Fruit fly (Drosophila melanogaster) whole organism: ENCODE measurements around the gene Nepl15.

Experiments
- CG8478 ChIP-seq: fragments of >200 bp; optimal IDR thresholded peaks from 2 replicates; lab custom pipeline; 2018; ENCODE audit warnings: inconsistent platforms
- Dll ChIP-seq: fragments of >200 bp; optimal IDR thresholded peaks from 2 replicates; lab custom pipeline; 2017
- EcR ChIP-seq, 2 experiments: fragments of >200 bp; optimal IDR thresholded peaks; 2 replicates each; lab custom pipeline; 2017; ENCODE audit warnings: missing biosample characterization in 2 of 2, missing genetic modification characterization in 2 of 2, missing genetic modification reagents in 2 of 2
- pan ChIP-seq: fragments of >200 bp; optimal IDR thresholded peaks from 2 replicates; lab custom pipeline; 2017
- psq ChIP-seq: fragments of >200 bp; optimal IDR thresholded peaks from 2 replicates; lab custom pipeline; 2017
- usp ChIP-seq: fragments of >200 bp; optimal IDR thresholded peaks from 2 replicates; lab custom pipeline; 2017; ENCODE audit warnings: missing biosample characterization, missing genetic modification characterization, mixed read lengths

The Nepl15 gene

DNA sequence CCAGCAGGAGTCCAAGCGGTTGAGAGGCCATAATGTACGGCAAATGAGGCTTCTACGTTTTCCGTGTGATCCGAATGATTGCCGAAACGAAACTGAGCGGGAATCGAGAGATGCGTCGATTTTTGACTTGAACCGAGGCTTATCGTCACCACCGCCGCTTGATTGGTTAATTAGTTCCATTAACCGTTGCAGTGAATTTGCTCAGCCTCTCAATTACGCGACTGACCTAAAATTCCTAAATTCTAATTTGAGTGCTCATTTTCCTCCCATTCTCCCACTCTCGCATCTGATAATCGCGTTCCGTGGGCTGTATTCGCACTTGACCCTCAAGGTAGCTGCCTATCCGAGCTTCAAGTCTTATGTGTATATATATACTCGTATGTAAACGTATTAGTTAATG lies at the start of gene Nepl15:
Gene Nepl15 (minus strand): TSS at position 101 of the 400 bp plus-strand sequence.
- no peak for TF ChIP-seq psq
- no peak for TF ChIP-seq pan (lab: Kevin White, UChicago)
- TF ChIP-seq CG8478, result no peak
- no peak for TF ChIP-seq usp (GFP tag; lab: Kevin White, UChicago)
- TF ChIP-seq Dll (lab: Kevin White, UChicago), result no peak
- TF ChIP-seq EcR (GFP tag; optimal IDR thresholded peaks at IDR 0.05; lab: Kevin White, UChicago), result no peak

DNA sequence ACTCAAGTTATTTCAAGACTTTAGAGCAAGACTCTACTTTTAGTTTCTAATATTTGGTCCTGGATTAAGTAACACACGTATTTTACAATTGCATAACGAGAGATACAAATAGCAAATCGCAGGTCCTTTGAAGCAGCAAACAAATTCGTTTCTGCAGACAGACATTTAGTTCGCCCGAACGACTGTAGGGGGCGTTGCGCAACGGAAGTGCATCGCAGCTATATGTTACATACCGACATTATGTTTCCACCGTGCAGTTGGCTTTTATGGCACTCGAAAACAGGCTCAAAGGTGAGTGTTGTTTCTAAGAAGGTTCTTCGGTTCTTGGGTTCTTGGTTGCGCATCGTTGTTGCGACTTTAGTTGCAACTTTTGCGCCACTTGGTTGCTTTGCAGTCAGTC lies 44.3 kb upstream of the Nepl15 start:
- TF ChIP-seq pan (lab: Kevin White, UChicago) (no peak), usp (GFP tag; lab: Kevin White, UChicago) (no peak), CG8478 (no peak), EcR (GFP tag; optimal IDR thresholded peaks at IDR 0.05; lab: Kevin White, UChicago) (no peak), Dll (lab: Kevin White, UChicago) (no peak)

DNA sequence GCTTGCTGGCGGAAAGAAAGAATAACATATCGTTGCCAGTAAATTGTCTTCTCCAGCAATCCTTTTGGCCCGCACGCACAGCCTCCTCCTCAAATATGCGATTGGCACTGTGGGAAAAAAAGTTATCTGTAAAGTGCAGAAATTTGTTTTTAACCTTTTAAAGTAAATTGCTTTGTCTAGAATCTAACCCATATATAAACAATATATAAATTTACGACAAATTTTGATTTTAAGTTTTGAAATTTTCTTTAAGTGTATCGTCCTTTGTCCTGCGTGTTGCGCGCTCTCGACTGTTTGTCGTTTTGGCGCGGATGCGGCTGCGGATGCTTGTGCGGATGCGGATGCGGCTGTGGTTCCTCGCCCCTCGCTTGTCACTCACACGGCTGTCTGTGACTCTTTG lies 41.2 kb upstream of the Nepl15 start:
- no peak for TF ChIP-seq pan (lab: Kevin White, UChicago)
- TF ChIP-seq psq, result no peak
- TF ChIP-seq CG8478, result no peak
- no peak for TF ChIP-seq EcR (GFP tag; optimal IDR thresholded peaks at IDR 0.05; lab: Kevin White, UChicago)
- no peak for TF ChIP-seq usp (GFP tag; lab: Kevin White, UChicago)
- TF ChIP-seq Dll (lab: Kevin White, UChicago), result no peak

DNA sequence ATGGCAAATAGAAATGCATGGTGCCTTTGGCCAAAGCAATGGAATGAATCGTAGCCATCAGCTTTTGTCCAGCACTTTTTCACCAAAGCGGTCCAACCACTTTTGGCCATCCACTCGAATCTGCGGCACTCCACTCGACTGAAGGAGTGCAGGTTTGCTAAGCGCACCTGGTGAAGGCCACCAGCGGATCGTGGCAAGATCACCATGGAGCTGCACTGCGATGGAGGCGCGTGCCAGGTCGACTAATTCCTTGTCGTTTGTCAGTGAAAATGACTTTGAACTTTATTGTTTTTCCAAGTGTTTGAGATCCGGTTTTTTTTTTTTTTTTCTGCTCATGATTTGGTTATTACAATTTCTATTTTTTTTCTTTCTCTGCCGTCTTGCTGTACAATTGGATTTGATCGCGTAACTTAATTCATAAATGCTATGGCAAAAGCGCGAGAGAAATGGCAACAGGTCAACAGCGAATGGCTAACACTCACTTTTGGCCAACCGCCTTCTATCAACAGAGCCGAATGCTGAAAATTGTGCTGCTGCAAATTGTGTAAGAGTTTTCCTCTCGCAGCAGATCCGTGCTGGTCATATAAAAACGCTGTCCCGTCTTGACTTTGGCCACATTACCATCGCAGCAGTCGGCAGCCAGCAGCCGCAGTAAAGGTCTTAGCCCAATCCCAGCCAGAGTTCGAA lies 37.8 kb upstream of the Nepl15 start, which contains the start of gene CG7031:
Gene CG7031 (plus strand): TSS at position 637 of the 687 bp plus-strand sequence.
- TF ChIP-seq EcR (GFP tag; optimal IDR thresholded peaks at IDR 0.05; lab: Kevin White, UChicago), result no peak

DNA sequence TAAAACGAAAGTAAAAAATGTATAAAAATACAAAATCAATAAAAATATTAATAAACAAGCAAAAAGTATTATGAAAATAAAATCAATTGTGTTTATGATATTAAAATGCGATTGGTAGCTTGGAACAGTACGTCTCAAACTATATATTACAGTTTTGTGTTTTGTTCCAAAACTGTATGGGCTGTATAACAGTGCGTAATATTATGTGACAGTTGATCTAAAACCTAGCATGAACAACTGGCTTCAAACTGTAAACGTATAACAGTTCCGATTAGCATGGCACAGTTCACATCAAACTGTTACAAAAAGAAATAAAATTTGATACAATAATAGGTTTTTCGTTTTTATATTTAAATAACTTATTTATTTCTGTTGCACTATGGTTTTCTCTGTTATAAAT lies 28.0 kb upstream of the Nepl15 start:
- TF ChIP-seq Dll (lab: Kevin White, UChicago) (no peak), pan (lab: Kevin White, UChicago) (no peak), CG8478 (no peak), usp (GFP tag; lab: Kevin White, UChicago) (no peak), EcR (GFP tag; optimal IDR thresholded peaks at IDR 0.05; lab: Kevin White, UChicago) (no peak), psq (no peak)

DNA sequence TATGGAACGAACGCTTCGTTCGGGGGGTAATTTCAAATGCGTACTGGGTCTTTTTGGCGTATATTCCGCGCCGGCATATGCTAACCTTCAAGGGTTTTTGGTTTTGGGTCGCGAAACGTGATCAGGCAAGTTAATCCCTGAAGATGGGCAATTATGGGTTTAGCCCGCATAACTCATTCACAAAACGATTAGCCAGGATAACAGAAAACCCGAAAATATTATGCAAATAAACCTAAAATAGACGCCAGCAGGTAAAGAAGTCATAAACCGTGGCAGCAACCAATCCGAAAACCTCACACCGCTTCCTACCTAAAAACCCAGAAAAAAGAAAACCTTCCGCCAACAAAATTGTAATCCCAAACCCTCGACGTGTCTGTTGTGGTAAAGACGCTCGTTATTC lies 23.1 kb upstream of the Nepl15 start:
- TF ChIP-seq usp (GFP tag; lab: Kevin White, UChicago), result no peak

DNA sequence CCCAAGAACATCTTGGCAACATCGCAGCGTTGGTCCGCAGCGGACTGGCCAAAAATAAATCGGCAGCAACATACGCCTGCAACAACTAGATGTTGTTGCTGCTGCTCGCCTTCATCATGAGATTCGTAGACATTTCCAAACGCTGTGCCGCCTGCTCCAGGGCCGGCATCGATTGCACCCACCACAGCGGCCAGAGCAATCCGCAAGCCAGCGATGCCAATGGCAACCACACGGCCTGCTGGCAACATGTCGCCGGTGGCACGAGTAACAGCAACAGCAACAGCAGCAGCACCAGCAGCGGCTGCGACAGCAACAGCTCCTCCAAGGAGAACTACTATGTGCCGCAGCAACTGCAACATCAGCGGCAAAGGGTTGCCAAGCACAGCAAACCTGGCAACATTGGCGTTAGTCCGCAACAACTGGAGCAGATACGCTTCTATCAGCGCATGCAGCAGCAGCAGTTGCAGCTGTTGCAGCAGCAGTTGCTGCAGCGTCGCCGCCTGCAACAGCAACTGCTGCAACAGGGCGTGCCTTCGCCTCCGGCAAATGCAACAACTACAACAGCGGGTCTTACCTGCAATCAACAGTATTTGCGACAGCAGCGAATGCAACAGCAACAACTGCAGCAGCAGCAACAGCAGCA lies 18.8 kb upstream of the Nepl15 start:
- TF ChIP-seq CG8478 (no peak), usp (GFP tag; lab: Kevin White, UChicago) (no peak), psq (no peak), EcR (GFP tag; optimal IDR thresholded peaks at IDR 0.05; lab: Kevin White, UChicago) (no peak), Dll (lab: Kevin White, UChicago) (no peak), pan (lab: Kevin White, UChicago) (no peak)

DNA sequence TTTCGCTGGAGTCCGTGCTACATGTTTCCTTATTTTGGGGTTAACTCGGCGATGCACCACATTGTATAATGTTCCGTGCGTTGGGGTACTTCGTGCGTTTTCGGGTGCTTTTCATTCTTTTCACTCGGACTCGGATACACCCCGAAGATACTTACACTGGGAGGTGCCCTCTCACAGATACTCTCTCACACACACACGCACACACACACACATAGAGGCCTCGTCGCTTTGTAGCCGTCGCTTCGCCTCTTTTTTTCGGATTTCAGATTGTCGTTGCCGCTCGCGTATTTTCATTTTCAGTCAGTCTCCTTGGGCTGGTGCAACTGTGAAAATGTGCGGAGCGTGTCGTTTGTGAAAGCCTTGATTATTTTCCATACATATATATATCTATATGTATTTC lies 15.4 kb upstream of the Nepl15 start:
- TF ChIP-seq CG8478 (no peak), usp (GFP tag; lab: Kevin White, UChicago) (no peak), EcR (GFP tag; optimal IDR thresholded peaks at IDR 0.05; lab: Kevin White, UChicago) (no peak), Dll (lab: Kevin White, UChicago) (no peak), psq (no peak), pan (lab: Kevin White, UChicago) (no peak)

DNA sequence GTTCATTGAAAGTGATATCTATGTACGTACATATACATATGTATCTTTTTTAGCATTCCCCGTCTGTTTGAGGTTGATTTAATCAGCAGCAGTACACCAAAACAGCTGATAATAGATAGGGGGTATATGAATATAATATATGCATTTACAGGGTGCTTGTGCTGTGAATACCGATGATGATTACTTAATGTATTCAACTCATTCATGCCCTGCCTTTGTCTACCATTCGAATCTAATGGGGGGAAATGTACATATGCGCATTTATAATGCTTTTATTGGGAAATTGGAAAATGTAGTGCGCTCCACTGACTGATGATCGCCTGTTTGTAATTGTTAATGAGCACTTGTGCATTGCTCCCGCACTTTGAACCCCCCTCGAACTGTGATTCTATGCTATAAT lies 14.2 kb upstream of the Nepl15 start:
- TF ChIP-seq pan (lab: Kevin White, UChicago), result no peak
- TF ChIP-seq CG8478, result no peak
- no peak for TF ChIP-seq Dll (lab: Kevin White, UChicago)
- no peak for TF ChIP-seq usp (GFP tag; lab: Kevin White, UChicago)

DNA sequence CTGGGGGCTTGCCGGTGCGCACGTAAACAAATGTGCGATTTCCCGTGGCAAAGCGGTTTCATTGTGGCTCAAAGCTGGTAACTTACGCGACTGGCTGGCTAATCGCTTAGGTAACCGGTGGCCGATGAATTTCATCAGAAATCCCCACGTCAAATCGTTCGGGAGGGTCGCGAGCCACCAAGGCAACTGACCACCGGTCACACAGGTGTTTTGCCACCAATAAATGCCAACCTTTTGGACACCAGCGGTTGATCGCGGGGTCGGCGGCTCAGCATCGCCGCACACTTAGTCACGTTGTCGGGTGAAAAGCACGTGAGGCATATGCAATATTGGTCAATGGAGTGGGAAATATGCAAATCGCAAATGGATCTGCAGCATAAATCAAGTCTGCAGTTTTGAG lies 10.5 kb upstream of the Nepl15 start:
- TF ChIP-seq psq, result no peak
- no peak for TF ChIP-seq CG8478
- TF ChIP-seq pan (lab: Kevin White, UChicago), result no peak
- TF ChIP-seq Dll (lab: Kevin White, UChicago), result no peak
- no peak for TF ChIP-seq EcR (GFP tag; optimal IDR thresholded peaks at IDR 0.05; lab: Kevin White, UChicago)
- no peak for TF ChIP-seq usp (GFP tag; lab: Kevin White, UChicago)

DNA sequence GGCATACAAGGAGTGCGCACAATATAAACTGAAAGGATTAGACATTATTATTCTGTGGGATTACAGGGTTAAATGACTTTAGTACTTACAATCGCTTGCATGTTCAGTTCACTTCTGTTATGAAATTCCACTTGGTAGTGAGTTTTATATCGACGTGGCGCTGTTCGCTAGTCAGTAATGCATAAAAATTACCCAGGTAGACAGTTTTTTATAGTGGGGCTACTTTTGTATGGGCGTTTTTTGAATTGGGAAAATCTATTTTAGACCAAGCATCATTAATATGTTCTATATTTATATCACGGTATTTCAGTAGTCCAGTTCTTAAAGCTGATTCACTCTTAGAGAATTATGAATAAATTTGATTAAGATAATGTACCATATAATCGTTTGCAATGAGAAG lies 5.7 kb upstream of the Nepl15 start, which contains the start of gene CG43095:
Gene CG43095 (minus strand): TSS at position 101 of the 400 bp plus-strand sequence.
- TF ChIP-seq EcR (GFP tag; optimal IDR thresholded peaks at IDR 0.05; lab: Kevin White, UChicago) (no peak), usp (GFP tag; lab: Kevin White, UChicago) (no peak), Dll (lab: Kevin White, UChicago) (no peak), psq (no peak), CG8478 (no peak), pan (lab: Kevin White, UChicago) (no peak)

DNA sequence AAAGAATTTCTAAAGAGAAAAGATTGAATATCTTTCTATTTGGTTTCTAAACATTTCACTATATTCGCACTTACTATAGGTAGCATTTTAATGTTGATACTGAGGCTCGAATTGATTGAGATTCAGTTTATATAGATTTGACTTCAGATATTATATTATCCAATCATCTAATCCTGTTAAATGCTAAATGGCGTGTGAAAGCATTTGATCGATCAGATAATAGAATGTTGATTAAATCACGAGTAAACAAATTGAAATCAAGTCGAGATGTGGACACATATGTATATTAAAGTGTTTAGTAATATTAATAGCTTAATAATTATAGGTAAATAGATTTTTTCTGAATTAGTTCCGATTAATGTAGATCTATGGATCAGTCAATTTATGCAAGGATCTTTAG lies 4.9 kb upstream of the Nepl15 start, which contains the start of gene CG43094:
Gene CG43094 (minus strand): TSS at position 101 of the 400 bp plus-strand sequence.
- TF ChIP-seq psq, result no peak
- no peak for TF ChIP-seq Dll (lab: Kevin White, UChicago)
- no peak for TF ChIP-seq EcR (GFP tag; optimal IDR thresholded peaks at IDR 0.05; lab: Kevin White, UChicago)
- no peak for TF ChIP-seq CG8478
- no peak for TF ChIP-seq usp (GFP tag; lab: Kevin White, UChicago)
- TF ChIP-seq pan (lab: Kevin White, UChicago), result no peak
